Worm (Caenorhabditis elegans) whole organism, late embryonic: ENCODE measurements around the gene sek-6.

ENCODE experiments used
- C38D4.7 ChIP-seq: fragments of 200-800 bp; sonication (Bioruptor generic); optimal IDR thresholded peaks from 2 replicates; lab custom pipeline; 2018; ENCODE audit warnings: mild to moderate bottlenecking, missing genetic modification characterization, moderate library complexity, missing compliant biosample characterization
- F13H6.1 ChIP-seq: sonication (generic microtip); optimal IDR thresholded peaks from 2 replicates; lab custom pipeline; 2016; ENCODE audit warnings: missing genetic modification characterization, missing compliant biosample characterization
- K02D7.2 ChIP-seq: sonication (generic microtip); optimal IDR thresholded peaks from 2 replicates; lab custom pipeline; 2017; ENCODE audit warnings: mild to moderate bottlenecking, missing genetic modification characterization, missing compliant biosample characterization
- K09A11.1 ChIP-seq: sonication (generic microtip); optimal IDR thresholded peaks from 2 replicates; lab custom pipeline; 2017; ENCODE audit warnings: antibody characterized with exemption, mild to moderate bottlenecking, missing genetic modification characterization, missing compliant biosample characterization; ENCODE audit not compliant: insufficient read depth
- T23F11.4 ChIP-seq: fragments of 200-800 bp; sonication (Bioruptor generic); optimal IDR thresholded peaks from 2 replicates; lab custom pipeline; 2018; ENCODE audit warnings: mild to moderate bottlenecking, missing genetic modification characterization, missing compliant biosample characterization
- ahr-1 ChIP-seq: sonication (generic microtip); optimal IDR thresholded peaks from 2 replicates; lab custom pipeline; 2016; ENCODE audit warnings: missing genetic modification characterization, missing compliant biosample characterization
- ceh-18 ChIP-seq: sonication (generic microtip); optimal IDR thresholded peaks from 2 replicates; lab custom pipeline; 2016; ENCODE audit warnings: missing genetic modification characterization, missing compliant biosample characterization
- ceh-2 ChIP-seq: sonication (generic microtip); optimal IDR thresholded peaks from 2 replicates; lab custom pipeline; 2016; ENCODE audit warnings: missing genotype, missing genetic modification characterization, missing compliant biosample characterization
- ceh-24 ChIP-seq: sonication (generic microtip); optimal IDR thresholded peaks from 2 replicates; lab custom pipeline; 2016; ENCODE audit warnings: mild to moderate bottlenecking, missing genetic modification characterization, missing compliant biosample characterization
- ceh-30 ChIP-seq: fragments of 150-350 bp; optimal IDR thresholded peaks from 2 replicates; lab custom pipeline; 2014; ENCODE audit warnings: missing biosample characterization, missing genetic modification characterization
- ceh-31 ChIP-seq: sonication (generic microtip); optimal IDR thresholded peaks from 2 replicates; lab custom pipeline; 2016; ENCODE audit warnings: missing genetic modification characterization, missing compliant biosample characterization
- ceh-48 ChIP-seq: sonication (generic microtip); optimal IDR thresholded peaks from 2 replicates; lab custom pipeline; 2016; ENCODE audit warnings: missing genetic modification characterization, inconsistent platforms, missing compliant biosample characterization
- ceh-9 ChIP-seq: sonication (generic microtip); optimal IDR thresholded peaks from 2 replicates; lab custom pipeline; 2016; ENCODE audit warnings: mild to moderate bottlenecking, missing genetic modification characterization, inconsistent platforms, missing compliant biosample characterization
- che-1 ChIP-seq: sonication (generic microtip); optimal IDR thresholded peaks from 2 replicates; lab custom pipeline; 2016; ENCODE audit warnings: mild to moderate bottlenecking, missing genetic modification characterization, missing compliant biosample characterization
- dmd-4 ChIP-seq: sonication (generic microtip); optimal IDR thresholded peaks from 2 replicates; lab custom pipeline; 2016; ENCODE audit warnings: borderline replicate concordance, missing genetic modification characterization, missing compliant biosample characterization
- elt-4 ChIP-seq: sonication (generic microtip); optimal IDR thresholded peaks from 2 replicates; lab custom pipeline; 2016; ENCODE audit warnings: missing genetic modification characterization, missing compliant biosample characterization
- eyg-1 ChIP-seq: sonication (generic microtip); optimal IDR thresholded peaks from 2 replicates; lab custom pipeline; 2016; ENCODE audit warnings: missing genotype, missing genetic modification characterization, missing compliant biosample characterization
- fax-1 ChIP-seq: sonication (generic microtip); optimal IDR thresholded peaks from 2 replicates; lab custom pipeline; 2016; ENCODE audit warnings: missing genotype, missing genetic modification characterization, missing compliant biosample characterization
- fkh-6 ChIP-seq: sonication (generic microtip); optimal IDR thresholded peaks from 2 replicates; lab custom pipeline; 2016; ENCODE audit warnings: missing genetic modification characterization, missing compliant biosample characterization
- gmeb-2 ChIP-seq: sonication (generic microtip); optimal IDR thresholded peaks from 2 replicates; lab custom pipeline; 2016; ENCODE audit warnings: missing genetic modification characterization, inconsistent platforms, missing compliant biosample characterization
- hlh-15 ChIP-seq: sonication (generic microtip); optimal IDR thresholded peaks from 2 replicates; lab custom pipeline; 2016; ENCODE audit warnings: missing genetic modification characterization, missing compliant biosample characterization
- hlh-30 ChIP-seq: sonication (generic microtip); optimal IDR thresholded peaks from 2 replicates; lab custom pipeline; 2017; ENCODE audit warnings: antibody characterized with exemption, missing genetic modification characterization, missing compliant biosample characterization; ENCODE audit not compliant: insufficient read depth
- lim-6 ChIP-seq: sonication (generic microtip); optimal IDR thresholded peaks from 2 replicates; lab custom pipeline; 2016; ENCODE audit warnings: missing genetic modification characterization, missing compliant biosample characterization
- lin-11 ChIP-seq: fragments of 200-800 bp; sonication (Bioruptor generic); optimal IDR thresholded peaks from 2 replicates; lab custom pipeline; 2018; ENCODE audit warnings: mild to moderate bottlenecking, missing genetic modification characterization, missing compliant biosample characterization
- mec-3 ChIP-seq: sonication (generic microtip); optimal IDR thresholded peaks from 2 replicates; lab custom pipeline; 2016; ENCODE audit warnings: borderline replicate concordance, missing genetic modification characterization, missing compliant biosample characterization
- nfya-1 ChIP-seq: sonication (generic microtip); optimal IDR thresholded peaks from 2 replicates; lab custom pipeline; 2017; ENCODE audit warnings: missing genetic modification characterization, mild to moderate bottlenecking, missing compliant biosample characterization, antibody characterized with exemption, moderate library complexity
- nhr-232 ChIP-seq: sonication (generic microtip); optimal IDR thresholded peaks from 2 replicates; lab custom pipeline; 2016; ENCODE audit warnings: missing genetic modification characterization, missing compliant biosample characterization
- odd-2 ChIP-seq: sonication (generic microtip); optimal IDR thresholded peaks from 2 replicates; lab custom pipeline; 2017; ENCODE audit warnings: antibody characterized with exemption, mild to moderate bottlenecking, missing genetic modification characterization, missing compliant biosample characterization
- pag-3 ChIP-seq: sonication (generic microtip); optimal IDR thresholded peaks from 2 replicates; lab custom pipeline; 2016; ENCODE audit warnings: missing compliant biosample characterization, missing genetic modification characterization, borderline replicate concordance
- pha-4 ChIP-seq: fragments of 150-350 bp; optimal IDR thresholded peaks from 2 replicates; lab custom pipeline; 2018; ENCODE audit warnings: missing biosample characterization, missing genetic modification reagents, missing genetic modification characterization
- ref-2 ChIP-seq: sonication (generic microtip); optimal IDR thresholded peaks from 2 replicates; lab custom pipeline; 2016; ENCODE audit warnings: missing genetic modification characterization, missing compliant biosample characterization
- rnt-1 ChIP-seq: sonication (generic microtip); optimal IDR thresholded peaks from 2 replicates; lab custom pipeline; 2016; ENCODE audit warnings: missing genetic modification characterization, missing compliant biosample characterization
- sdc-2 ChIP-seq: sonication (generic microtip); optimal IDR thresholded peaks from 2 replicates; lab custom pipeline; 2016; ENCODE audit warnings: missing genotype, missing genetic modification characterization, missing compliant biosample characterization
- sox-4 ChIP-seq: sonication (generic microtip); optimal IDR thresholded peaks from 2 replicates; lab custom pipeline; 2017; ENCODE audit warnings: mild to moderate bottlenecking, missing genetic modification characterization, inconsistent platforms, missing compliant biosample characterization
- syd-9 ChIP-seq: sonication (generic microtip); optimal IDR thresholded peaks from 2 replicates; lab custom pipeline; 2016; ENCODE audit warnings: mild to moderate bottlenecking, missing genetic modification characterization, moderate library complexity, missing compliant biosample characterization
- tbx-2 ChIP-seq: sonication (generic microtip); optimal IDR thresholded peaks from 2 replicates; lab custom pipeline; 2016; ENCODE audit warnings: missing genetic modification characterization, missing compliant biosample characterization
- tbx-7 ChIP-seq: sonication (generic microtip); optimal IDR thresholded peaks from 2 replicates; lab custom pipeline; 2016; ENCODE audit warnings: missing genotype, missing genetic modification characterization, missing compliant biosample characterization
- ttx-3 ChIP-seq: sonication (generic microtip); optimal IDR thresholded peaks from 2 replicates; lab custom pipeline; 2016; ENCODE audit warnings: missing genetic modification reagents, missing genetic modification characterization, missing compliant biosample characterization
- unc-3 ChIP-seq, 2 experiments: fragments of 200-800 bp in 1 of 2; sonication (Bioruptor generic) in 1 of 2; sonication (generic microtip) in 1 of 2; conservative IDR thresholded peaks in 1 of 2; optimal IDR thresholded peaks in 1 of 2; 2 replicates each; pipeline versions ENCODE4 v1.3.6 to Lab custom; 2016 to 2022; ENCODE audit warnings: missing compliant biosample characterization in 2 of 2, missing genetic modification characterization in 2 of 2, missing genetic modification reagents in 1 of 2
- unc-86 ChIP-seq: sonication (generic microtip); optimal IDR thresholded peaks from 2 replicates; lab custom pipeline; 2016; ENCODE audit warnings: missing genetic modification characterization, missing compliant biosample characterization
- zip-5 ChIP-seq: sonication (generic microtip); optimal IDR thresholded peaks from 2 replicates; lab custom pipeline; 2016; ENCODE audit warnings: missing genetic modification characterization, missing compliant biosample characterization
- ztf-16 ChIP-seq: sonication (generic microtip); optimal IDR thresholded peaks from 2 replicates; lab custom pipeline; 2017; ENCODE audit warnings: missing genetic modification characterization, missing compliant biosample characterization

The sek-6 gene

ce11 chrX:9999599-10000201 lies 31.2 kb upstream of the sek-6 start (continued):
- TF ChIP-seq syd-9 (tag; lab: Kevin White, UChicago) (no peak), elt-4 (tag; lab: Kevin White, UChicago) (no peak), ceh-24 (tag; lab: Kevin White, UChicago) (no peak), pag-3 (tag; lab: Kevin White, UChicago) (no peak), F13H6.1 (tag; lab: Kevin White, UChicago) (peak; percentile 27), unc-3 (GFP tag; conservative IDR thresholded peaks at IDR 0.05; lab: Robert Waterston, UW) (0 out of 2 replicates have a peak, but pooled peaks have one; percentile 7), unc-3 (tag; optimal IDR thresholded peaks at IDR 0.05; lab: Kevin White, UChicago) (no peak), ztf-16 (tag; lab: Kevin White, UChicago) (peak; percentile 67), che-1 (peak; percentile 43), fkh-6 (tag; lab: Kevin White, UChicago) (no peak), ceh-48 (tag; lab: Kevin White, UChicago) (peak; percentile 94), ceh-2 (tag; lab: Kevin White, UChicago) (no peak), C38D4.7 (GFP tag; lab: Kevin White, UChicago) (no peak), ahr-1 (tag; lab: Kevin White, UChicago) (peak; percentile 10), lim-6 (tag; lab: Kevin White, UChicago) (no peak), ceh-31 (tag; lab: Kevin White, UChicago) (no peak), pha-4 (tag; lab: Kevin White, UChicago) (no peak), lin-11 (peak; percentile 2), ref-2 (tag; lab: Kevin White, UChicago) (no peak), gmeb-2 (tag; lab: Kevin White, UChicago) (no peak), tbx-2 (peak; percentile 34), unc-86 (tag; lab: Kevin White, UChicago) (peak; percentile 53), T23F11.4 (peak; percentile 62), dmd-4 (tag; lab: Kevin White, UChicago) (no peak), sox-4 (tag; lab: Kevin White, UChicago) (peak; percentile 44), ttx-3 (tag; lab: Kevin White, UChicago) (no peak), eyg-1 (tag; lab: Kevin White, UChicago) (no peak), K09A11.1 (tag; lab: Kevin White, UChicago) (peak; percentile 29), zip-5 (tag; lab: Kevin White, UChicago) (no peak), ceh-30 (peak; percentile 56), nfya-1 (tag; lab: Kevin White, UChicago) (peak; percentile 82), hlh-30 (tag; lab: Kevin White, UChicago) (peak; percentile 54), sdc-2 (tag; lab: Kevin White, UChicago) (no peak), rnt-1 (tag; lab: Kevin White, UChicago) (no peak)

DNA sequence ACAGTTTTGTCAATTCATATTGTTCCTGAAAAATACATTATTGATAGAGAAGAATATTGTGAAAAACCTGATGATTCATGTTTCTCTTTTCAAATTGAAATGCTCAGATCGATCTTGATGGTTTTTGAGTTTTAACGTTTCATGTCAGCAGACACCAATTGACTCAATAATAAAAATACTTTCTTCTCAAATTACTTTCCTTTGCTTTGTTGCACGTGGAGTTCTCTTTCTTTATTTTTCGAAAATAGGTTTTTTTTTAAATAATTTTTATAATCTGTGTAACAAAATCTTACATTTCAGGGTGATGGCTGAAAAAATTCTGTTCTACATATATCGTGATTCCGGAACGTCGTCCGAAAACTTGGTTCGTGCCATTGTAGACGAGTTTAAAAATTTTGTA lies 30.3 kb upstream of the sek-6 start, which contains the start of gene F19C6.2:
F19C6.2 (plus strand) TSS at position 301 of the 400 bp plus-strand sequence.
- TF ChIP-seq ttx-3 (tag; lab: Kevin White, UChicago): no peak
- TF ChIP-seq odd-2: no peak
- TF ChIP-seq dmd-4 (tag; lab: Kevin White, UChicago): no peak
- TF ChIP-seq fax-1 (tag; lab: Kevin White, UChicago): no peak
- TF ChIP-seq ahr-1 (tag; lab: Kevin White, UChicago): no peak
- TF ChIP-seq unc-86 (tag; lab: Kevin White, UChicago): no peak
- TF ChIP-seq mec-3 (tag; lab: Kevin White, UChicago): no peak
- TF ChIP-seq hlh-15: no peak
- no peak for TF ChIP-seq sdc-2 (tag; lab: Kevin White, UChicago)
- no peak for TF ChIP-seq gmeb-2 (tag; lab: Kevin White, UChicago)
- TF ChIP-seq K02D7.2: no peak
- no peak for TF ChIP-seq nhr-232 (tag; lab: Kevin White, UChicago)
- no peak for TF ChIP-seq tbx-7 (tag; lab: Kevin White, UChicago)
- no peak for TF ChIP-seq ceh-9 (tag; lab: Kevin White, UChicago)
- no peak for TF ChIP-seq ceh-18 (tag; lab: Kevin White, UChicago)
- TF ChIP-seq nfya-1 (tag; lab: Kevin White, UChicago): no peak
- no peak for TF ChIP-seq syd-9 (tag; lab: Kevin White, UChicago)
